Worm (Caenorhabditis elegans) whole organism, L3 larva: ENCODE results near the gene cima-1.
A peak's percentile ranks its signal among the peaks of the same experiment; 100 is the strongest.

Experiments
- aly-2 ChIP-seq: fragments of 150-350 bp; optimal IDR thresholded peaks from 2 replicates; lab custom pipeline; 2014; ENCODE audit warnings: missing biosample characterization, missing genetic modification characterization
- ama-1 ChIP-seq: fragments of 150-350 bp; optimal IDR thresholded peaks from 2 replicates; lab custom pipeline; 2018
- ceh-16 ChIP-seq: sonication (generic microtip); optimal IDR thresholded peaks from 2 replicates; lab custom pipeline; 2017; ENCODE audit warnings: missing biosample characterization, missing genetic modification characterization
- ceh-28 ChIP-seq: fragments of 150-350 bp; optimal IDR thresholded peaks from 2 replicates; lab custom pipeline; 2014; ENCODE audit warnings: missing biosample characterization, missing genetic modification reagents, missing genetic modification characterization
- ceh-82 ChIP-seq: fragments of 150-350 bp; optimal IDR thresholded peaks from 2 replicates; lab custom pipeline; 2014; ENCODE audit warnings: missing biosample characterization, missing genetic modification characterization
- ceh-9 ChIP-seq: sonication (generic microtip); optimal IDR thresholded peaks from 2 replicates; lab custom pipeline; 2018; ENCODE audit warnings: missing biosample characterization, missing genetic modification characterization
- egl-27 ChIP-seq: sonication (generic microtip); optimal IDR thresholded peaks from 4 replicates; lab custom pipeline; 2017; ENCODE audit warnings: missing biosample characterization, missing genetic modification reagents, missing genetic modification characterization
- egl-5 ChIP-seq: fragments of 150-350 bp; optimal IDR thresholded peaks from 2 replicates; lab custom pipeline; 2017; ENCODE audit warnings: missing biosample characterization, missing genetic modification reagents, missing genetic modification characterization, inconsistent platforms
- elt-1 ChIP-seq: fragments of 150-350 bp; optimal IDR thresholded peaks from 2 replicates; lab custom pipeline; 2014; ENCODE audit warnings: missing biosample characterization, missing genetic modification characterization
- elt-2 ChIP-seq: sonication (generic microtip); optimal IDR thresholded peaks from 2 replicates; lab custom pipeline; 2016; ENCODE audit warnings: missing genetic modification reagents, mild to moderate bottlenecking, missing genetic modification characterization, missing compliant biosample characterization
- fkh-10 ChIP-seq: sonication (generic microtip); optimal IDR thresholded peaks from 2 replicates; lab custom pipeline; 2017; ENCODE audit warnings: missing biosample characterization, missing genetic modification reagents, missing genetic modification characterization
- fkh-2 ChIP-seq: fragments of 150-350 bp; optimal IDR thresholded peaks from 2 replicates; lab custom pipeline; 2014; ENCODE audit warnings: missing biosample characterization, missing genetic modification reagents, missing genetic modification characterization
- fos-1 ChIP-seq: fragments of 150-350 bp; optimal IDR thresholded peaks from 2 replicates; lab custom pipeline; 2014; ENCODE audit warnings: missing biosample characterization, missing genetic modification characterization
- hmg-11 ChIP-seq: sonication (generic microtip); optimal IDR thresholded peaks from 2 replicates; lab custom pipeline; 2016; ENCODE audit warnings: missing genetic modification characterization, missing compliant biosample characterization
- lin-15B ChIP-seq: fragments of 150-350 bp; optimal IDR thresholded peaks from 2 replicates; lab custom pipeline; 2014; ENCODE audit warnings: missing biosample characterization, missing genetic modification characterization
- lin-39 ChIP-seq: fragments of 150-350 bp; optimal IDR thresholded peaks from 2 replicates; lab custom pipeline; 2018; ENCODE audit warnings: missing biosample characterization, missing genetic modification reagents, missing genetic modification characterization
- mml-1 ChIP-seq: fragments of 150-350 bp; sonication (generic microtip); optimal IDR thresholded peaks from 3 replicates; lab custom pipeline; 2014; ENCODE audit warnings: missing biosample characterization, missing genetic modification characterization
- nfya-1 ChIP-seq: sonication (generic microtip); optimal IDR thresholded peaks from 2 replicates; lab custom pipeline; 2017; ENCODE audit warnings: missing genetic modification characterization, mild to moderate bottlenecking, missing compliant biosample characterization, antibody characterized with exemption, moderate library complexity; ENCODE audit not compliant: insufficient read depth
- nhr-12 ChIP-seq: fragments of 150-350 bp; optimal IDR thresholded peaks from 2 replicates; lab custom pipeline; 2014; ENCODE audit warnings: missing biosample characterization, missing genetic modification characterization
- nhr-23 ChIP-seq: fragments of 150-350 bp; optimal IDR thresholded peaks from 2 replicates; lab custom pipeline; 2014; ENCODE audit warnings: missing biosample characterization, missing genetic modification reagents, missing genetic modification characterization
- nhr-237 ChIP-seq: fragments of 150-350 bp; optimal IDR thresholded peaks from 2 replicates; lab custom pipeline; 2014; ENCODE audit warnings: missing biosample characterization, missing genetic modification characterization
- nhr-25 ChIP-seq: sonication (generic microtip); optimal IDR thresholded peaks from 2 replicates; lab custom pipeline; 2017; ENCODE audit warnings: missing biosample characterization, missing genetic modification characterization
- nhr-28 ChIP-seq: fragments of 150-350 bp; optimal IDR thresholded peaks from 2 replicates; lab custom pipeline; 2014; ENCODE audit warnings: missing biosample characterization, missing genetic modification characterization
- nhr-43 ChIP-seq: sonication (generic microtip); optimal IDR thresholded peaks from 2 replicates; lab custom pipeline; 2016; ENCODE audit warnings: mild to moderate bottlenecking, missing genetic modification characterization, missing compliant biosample characterization; ENCODE audit not compliant: poor library complexity, severe bottlenecking
- nhr-67 ChIP-seq: fragments of 150-350 bp; optimal IDR thresholded peaks from 2 replicates; lab custom pipeline; 2014; ENCODE audit warnings: missing biosample characterization, missing genetic modification characterization
- nhr-77 ChIP-seq: fragments of 150-350 bp; optimal IDR thresholded peaks from 2 replicates; lab custom pipeline; 2014; ENCODE audit warnings: missing biosample characterization, missing genetic modification characterization
- pha-4 ChIP-seq: fragments of 150-350 bp; optimal IDR thresholded peaks from 2 replicates; lab custom pipeline; 2014; ENCODE audit warnings: missing biosample characterization, missing genetic modification reagents, missing genetic modification characterization
- sea-2 ChIP-seq: fragments of 150-350 bp; sonication (generic microtip); optimal IDR thresholded peaks from 4 replicates; lab custom pipeline; 2014; ENCODE audit warnings: missing biosample characterization, missing genetic modification reagents, missing genetic modification characterization
- skn-1 ChIP-seq: fragments of 150-350 bp; optimal IDR thresholded peaks from 2 replicates; lab custom pipeline; 2014; ENCODE audit warnings: missing biosample characterization, missing genetic modification characterization
- snpc-4 ChIP-seq: fragments of 150-350 bp; optimal IDR thresholded peaks from 2 replicates; lab custom pipeline; 2014; ENCODE audit warnings: missing biosample characterization, missing genetic modification characterization
- tbx-2 ChIP-seq: sonication (generic microtip); optimal IDR thresholded peaks from 2 replicates; lab custom pipeline; 2016; ENCODE audit warnings: mild to moderate bottlenecking, missing genetic modification characterization, missing compliant biosample characterization
- unc-62 ChIP-seq: fragments of 150-350 bp; sonication (generic microtip); optimal IDR thresholded peaks from 4 replicates; lab custom pipeline; 2014; ENCODE audit warnings: missing biosample characterization, missing genetic modification reagents, missing genetic modification characterization
- ztf-11 ChIP-seq: fragments of 150-350 bp; optimal IDR thresholded peaks from 2 replicates; lab custom pipeline; 2014; ENCODE audit warnings: missing biosample characterization, missing genetic modification characterization
- ztf-4 ChIP-seq: fragments of 150-350 bp; optimal IDR thresholded peaks from 2 replicates; lab custom pipeline; 2014; ENCODE audit warnings: missing biosample characterization, missing genetic modification characterization

cima-1 gene

ce11 chrIV:7661569-7661968 lies 10.3 kb downstream of the cima-1 start:
- TF ChIP-seq egl-27 (tag; lab: Kevin White, UChicago) (no peak), nhr-28 (tag; lab: Kevin White, UChicago) (no peak), fkh-10 (GFP tag; lab: Kevin White, UChicago) (peak; percentile 4), fkh-2 (tag; lab: Kevin White, UChicago) (no peak), nhr-25 (no peak), ztf-11 (tag; lab: Kevin White, UChicago) (no peak)
- TF ChIP-seq, all 47 proteins: peak for 1

ce11 chrIV:7663006-7663405 lies 11.7 kb downstream of the cima-1 start:
- peak; percentile 46 for TF ChIP-seq ceh-82 (tag; lab: Kevin White, UChicago)
- peak; percentile 49 for TF ChIP-seq nfya-1 (tag; lab: Kevin White, UChicago)
- no peak for TF ChIP-seq fos-1 (tag; lab: Kevin White, UChicago)
- TF ChIP-seq aly-2: no peak
- no peak for TF ChIP-seq nhr-77 (tag; lab: Kevin White, UChicago)
- TF ChIP-seq fkh-10 (GFP tag; lab: Kevin White, UChicago): no peak
- TF ChIP-seq ceh-9 (tag; lab: Kevin White, UChicago): no peak
- peak; percentile 57 for TF ChIP-seq unc-62 (GFP tag; lab: Kevin White, UChicago)
- no peak for TF ChIP-seq ceh-16 (tag; lab: Kevin White, UChicago)
- TF ChIP-seq sea-2: no peak
- no peak for TF ChIP-seq ama-1 (lab: Kevin White, UChicago)
- TF ChIP-seq lin-15B (tag; lab: Kevin White, UChicago): no peak
- no peak for TF ChIP-seq ceh-28 (tag; lab: Kevin White, UChicago)
- no peak for TF ChIP-seq elt-2 (tag; lab: Kevin White, UChicago)
- TF ChIP-seq hmg-11 (tag; lab: Kevin White, UChicago): no peak
- no peak for TF ChIP-seq mml-1 (tag; lab: Kevin White, UChicago)
- no peak for TF ChIP-seq nhr-12 (tag; lab: Kevin White, UChicago)
- TF ChIP-seq elt-1 (tag; lab: Kevin White, UChicago): peak; percentile 77
- no peak for TF ChIP-seq nhr-67 (tag; lab: Kevin White, UChicago)
- no peak for TF ChIP-seq nhr-43
- no peak for TF ChIP-seq ztf-11 (tag; lab: Kevin White, UChicago)
- TF ChIP-seq lin-39 (tag; lab: Kevin White, UChicago): peak; percentile 68
- TF ChIP-seq, all 47 proteins: peak for 5

ce11 chrIV:7672872-7673271 lies 21.6 kb downstream of the cima-1 start, which contains the start of gene C08G9.2:
Gene C08G9.2, minus strand, starts transcription at chrIV:7672972.
- TF ChIP-seq egl-5 (tag; lab: Kevin White, UChicago) (no peak), ceh-16 (tag; lab: Kevin White, UChicago) (no peak), ztf-11 (tag; lab: Kevin White, UChicago) (no peak), ceh-28 (tag; lab: Kevin White, UChicago) (no peak), elt-2 (tag; lab: Kevin White, UChicago) (no peak), skn-1 (tag; lab: Kevin White, UChicago) (no peak), ama-1 (lab: Kevin White, UChicago) (no peak), mml-1 (tag; lab: Kevin White, UChicago) (no peak), snpc-4 (tag; lab: Kevin White, UChicago) (no peak), nhr-12 (tag; lab: Kevin White, UChicago) (no peak), nhr-237 (tag; lab: Kevin White, UChicago) (no peak), nhr-77 (tag; lab: Kevin White, UChicago) (no peak), ztf-4 (tag; lab: Kevin White, UChicago) (no peak), egl-27 (tag; lab: Kevin White, UChicago) (no peak)

ce11 chrIV:7674874-7675273 lies 23.6 kb downstream of the cima-1 start, which contains the start of gene itr-1:
Gene itr-1, plus strand, starts transcription at chrIV:7675174.
- no peak for TF ChIP-seq nhr-23 (tag; lab: Kevin White, UChicago)
- no peak for TF ChIP-seq lin-15B (tag; lab: Kevin White, UChicago)
- TF ChIP-seq ama-1 (lab: Kevin White, UChicago): no peak
- no peak for TF ChIP-seq nhr-77 (tag; lab: Kevin White, UChicago)
- no peak for TF ChIP-seq tbx-2 (tag; lab: Kevin White, UChicago)
- no peak for TF ChIP-seq pha-4 (tag; lab: Kevin White, UChicago)
- TF ChIP-seq lin-39 (tag; lab: Kevin White, UChicago): no peak
- TF ChIP-seq fos-1 (tag; lab: Kevin White, UChicago): no peak
- no peak for TF ChIP-seq sea-2
- TF ChIP-seq, all 47 proteins: peak for 0
